Fruit fly (Drosophila melanogaster) whole organism, embryonic: ENCODE data around the gene Leash.
A peak's percentile ranks its signal among the peaks of the same experiment; 100 is the strongest.

Experiments used
- Bdp1 ChIP-seq: fragments of 200-800 bp; sonication (Bioruptor generic); optimal IDR thresholded peaks from 3 replicates; lab custom pipeline; 2016; ENCODE audit warnings: missing biosample characterization, missing genetic modification characterization
- Bgb ChIP-seq: fragments of 200-800 bp; sonication (Bioruptor generic); IDR thresholded peaks from 2 replicates; pipeline ENCODE4 v1.3.6; 2022; ENCODE audit warnings: missing biosample characterization, missing genetic modification characterization; ENCODE audit not compliant: partially characterized antibody
- CG10543 ChIP-seq: fragments of 200-800 bp; sonication (Bioruptor generic); optimal IDR thresholded peaks from 3 replicates; lab custom pipeline; 2017; ENCODE audit warnings: missing biosample characterization, mild to moderate bottlenecking, missing genetic modification characterization, moderate library complexity
- CG11085 ChIP-seq: fragments of 200-800 bp; sonication (Bioruptor generic); IDR thresholded peaks from 2 replicates; pipeline ENCODE4 v1.3.6; 2022; ENCODE audit warnings: missing biosample characterization, missing genetic modification characterization
- CG12659 ChIP-seq: fragments of 200-800 bp; sonication (Bioruptor generic); optimal IDR thresholded peaks from 3 replicates; lab custom pipeline; 2017; ENCODE audit warnings: mild to moderate bottlenecking, missing biosample characterization, missing genetic modification reagents, missing genetic modification characterization
- CG15011 ChIP-seq: fragments of 200-800 bp; sonication (Bioruptor generic); optimal IDR thresholded peaks from 3 replicates; lab custom pipeline; 2018; ENCODE audit warnings: missing biosample characterization, mild to moderate bottlenecking, missing genetic modification characterization
- CG15514 ChIP-seq: fragments of 200-800 bp; sonication (Bioruptor generic); optimal IDR thresholded peaks from 3 replicates; lab custom pipeline; 2017; ENCODE audit warnings: missing biosample characterization, missing genetic modification characterization, mild to moderate bottlenecking, moderate library complexity, missing genetic modification reagents
- CG18476 ChIP-seq: fragments of 200-800 bp; sonication (Bioruptor generic); optimal IDR thresholded peaks from 2 replicates; lab custom pipeline; 2016; ENCODE audit warnings: missing biosample characterization, mild to moderate bottlenecking, missing genetic modification characterization
- CG18619 ChIP-seq: fragments of 200-800 bp; sonication (Bioruptor generic); optimal IDR thresholded peaks from 3 replicates; lab custom pipeline; 2017; ENCODE audit warnings: missing biosample characterization, mild to moderate bottlenecking, missing genetic modification characterization
- CG31388 ChIP-seq: fragments of 200-800 bp; sonication (Bioruptor generic); optimal IDR thresholded peaks from 2 replicates; lab custom pipeline; 2016; ENCODE audit warnings: missing biosample characterization, missing genetic modification characterization
- CG32767 ChIP-seq: fragments of 200-800 bp; sonication (Bioruptor generic); IDR thresholded peaks from 2 replicates; pipeline ENCODE4 v1.3.6; 2022; ENCODE audit warnings: missing biosample characterization, missing genetic modification characterization
- CG32772 ChIP-seq: fragments of 200-800 bp; sonication (Bioruptor generic); IDR thresholded peaks from 2 replicates; pipeline ENCODE4 v1.3.6; 2022; ENCODE audit warnings: missing biosample characterization, missing genetic modification characterization
- CG42726 ChIP-seq: fragments of 200-800 bp; sonication (Bioruptor generic); IDR thresholded peaks from 2 replicates; pipeline ENCODE4 v1.3.6; 2022; ENCODE audit warnings: missing biosample characterization, missing genetic modification characterization; ENCODE audit not compliant: partially characterized antibody
- CG4854 ChIP-seq: fragments of 200-800 bp; sonication (Bioruptor generic); optimal IDR thresholded peaks from 2 replicates; lab custom pipeline; 2016; ENCODE audit warnings: missing biosample characterization, missing genetic modification characterization, inconsistent platforms
- CG5180 ChIP-seq: fragments of 200-800 bp; sonication (Bioruptor generic); optimal IDR thresholded peaks from 3 replicates; lab custom pipeline; 2017; ENCODE audit warnings: missing biosample characterization, missing genetic modification characterization, mild to moderate bottlenecking, moderate library complexity, missing genetic modification reagents
- CG6175 ChIP-seq: fragments of 200-800 bp; sonication (Bioruptor generic); IDR thresholded peaks from 3 replicates; pipeline ENCODE4 v1.3.6; 2022; ENCODE audit warnings: missing biosample characterization, missing genetic modification characterization
- CG6654 ChIP-seq: fragments of 200-800 bp; sonication (Bioruptor generic); optimal IDR thresholded peaks from 2 replicates; lab custom pipeline; 2017; ENCODE audit warnings: missing biosample characterization, mild to moderate bottlenecking, missing genetic modification characterization
- CG6813 ChIP-seq: fragments of 200-800 bp; sonication (Bioruptor generic); optimal IDR thresholded peaks from 2 replicates; lab custom pipeline; 2017; ENCODE audit warnings: missing biosample characterization, missing genetic modification characterization, mild to moderate bottlenecking, moderate library complexity, missing genetic modification reagents
- CG7745 ChIP-seq: fragments of 200-800 bp; sonication (Bioruptor generic); optimal IDR thresholded peaks from 2 replicates; lab custom pipeline; 2018; ENCODE audit warnings: missing biosample characterization, mild to moderate bottlenecking, missing genetic modification characterization, moderate library complexity
- CG9727 ChIP-seq: fragments of 200-800 bp; sonication (Bioruptor generic); optimal IDR thresholded peaks from 3 replicates; lab custom pipeline; 2017; ENCODE audit warnings: missing biosample characterization, mild to moderate bottlenecking, missing genetic modification characterization
- CG9876 ChIP-seq: fragments of 200-800 bp; sonication (Bioruptor generic); optimal IDR thresholded peaks from 2 replicates; lab custom pipeline; 2016; ENCODE audit warnings: missing biosample characterization, missing genetic modification characterization
- D19B ChIP-seq: fragments of 200-800 bp; sonication (Bioruptor generic); optimal IDR thresholded peaks from 2 replicates; lab custom pipeline; 2017; ENCODE audit warnings: missing biosample characterization, mild to moderate bottlenecking, missing genetic modification characterization
- Dip3 ChIP-seq: fragments of 200-800 bp; sonication (Bioruptor generic); optimal IDR thresholded peaks from 3 replicates; lab custom pipeline; 2016; ENCODE audit warnings: missing biosample characterization, missing genetic modification characterization
- Dll ChIP-seq: fragments of 200-800 bp; sonication (Bioruptor generic); IDR thresholded peaks from 4 replicates; pipeline ENCODE4 v1.3.6; 2022; ENCODE audit warnings: missing biosample characterization, missing genetic modification characterization; ENCODE audit not compliant: partially characterized antibody
- E2f1 ChIP-seq: fragments of 200-800 bp; sonication (Bioruptor generic); IDR thresholded peaks from 2 replicates; pipeline ENCODE4 v1.3.6; 2022; ENCODE audit warnings: missing biosample characterization, missing genetic modification characterization
- ERR ChIP-seq: fragments of 200-800 bp; sonication (Bioruptor generic); optimal IDR thresholded peaks from 2 replicates; lab custom pipeline; 2016; ENCODE audit warnings: missing biosample characterization, missing genetic modification characterization
- Fer1 ChIP-seq: fragments of 200-800 bp; sonication (Bioruptor generic); optimal IDR thresholded peaks from 2 replicates; lab custom pipeline; 2017; ENCODE audit warnings: missing biosample characterization, mild to moderate bottlenecking, missing genetic modification characterization
- Hmr ChIP-seq: fragments of 200-800 bp; sonication (Bioruptor generic); optimal IDR thresholded peaks from 3 replicates; lab custom pipeline; 2017; ENCODE audit warnings: mild to moderate bottlenecking, missing biosample characterization, missing genetic modification reagents, missing genetic modification characterization
- Med ChIP-seq: fragments of 200-800 bp; sonication (Bioruptor generic); peaks from one replicate; lab custom pipeline; 2016; ENCODE audit warnings: missing biosample characterization, missing genetic modification characterization, mild to moderate bottlenecking, inconsistent platforms, moderate library complexity
- NfI ChIP-seq: fragments of 200-800 bp; sonication (Bioruptor generic); optimal IDR thresholded peaks from 3 replicates; lab custom pipeline; 2018; ENCODE audit warnings: missing biosample characterization, mild to moderate bottlenecking, missing genetic modification characterization, moderate library complexity
- Pdp1 ChIP-seq, 2 experiments: fragments of 200-800 bp; sonication (Bioruptor generic); optimal IDR thresholded peaks; 3 replicates each; lab custom pipeline; 2016; ENCODE audit warnings: missing biosample characterization in 2 of 2, missing genetic modification characterization in 2 of 2, mild to moderate bottlenecking in 1 of 2, moderate library complexity in 1 of 2
- Ravus ChIP-seq: fragments of 200-800 bp; sonication (Bioruptor generic); IDR thresholded peaks from 2 replicates; pipeline ENCODE4 v1.3.6; 2022; ENCODE audit warnings: missing biosample characterization, missing genetic modification characterization
- TFAM ChIP-seq: fragments of 200-800 bp; sonication (Bioruptor generic); optimal IDR thresholded peaks from 2 replicates; lab custom pipeline; 2017; ENCODE audit warnings: missing biosample characterization, missing genetic modification characterization, inconsistent platforms
- chinmo ChIP-seq: fragments of 200-800 bp; sonication (Bioruptor generic); IDR thresholded peaks from 4 replicates; pipeline ENCODE4 v1.3.6; 2022; ENCODE audit warnings: missing biosample characterization, missing genetic modification characterization; ENCODE audit not compliant: partially characterized antibody
- chn ChIP-seq: fragments of 200-800 bp; sonication (Bioruptor generic); optimal IDR thresholded peaks from 2 replicates; lab custom pipeline; 2016; ENCODE audit warnings: missing biosample characterization, missing genetic modification characterization
- da ChIP-seq: fragments of 200-800 bp; sonication (Bioruptor generic); optimal IDR thresholded peaks from 2 replicates; lab custom pipeline; 2016; ENCODE audit warnings: missing biosample characterization, missing genetic modification characterization
- eyg ChIP-seq: fragments of 200-800 bp; sonication (Bioruptor generic); optimal IDR thresholded peaks from 3 replicates; lab custom pipeline; 2016; ENCODE audit warnings: missing biosample characterization, missing genetic modification characterization
- grn ChIP-seq: fragments of 200-800 bp; sonication (Bioruptor generic); optimal IDR thresholded peaks from 3 replicates; lab custom pipeline; 2017; ENCODE audit warnings: missing biosample characterization, missing genetic modification characterization
- her ChIP-seq: fragments of 200-800 bp; sonication (Bioruptor generic); optimal IDR thresholded peaks from 2 replicates; lab custom pipeline; 2016; ENCODE audit warnings: missing biosample characterization, missing genetic modification characterization
- inv ChIP-seq: fragments of 200-800 bp; sonication (Bioruptor generic); IDR thresholded peaks from 2 replicates; pipeline ENCODE4 v1.3.6; 2022; ENCODE audit warnings: missing biosample characterization, missing genetic modification characterization; ENCODE audit not compliant: partially characterized antibody
- mirr ChIP-seq: fragments of 200-800 bp; sonication (Bioruptor generic); optimal IDR thresholded peaks from 3 replicates; lab custom pipeline; 2018; ENCODE audit warnings: missing biosample characterization, mild to moderate bottlenecking, missing genetic modification characterization
- nmo ChIP-seq: fragments of 200-800 bp; sonication (Bioruptor generic); optimal IDR thresholded peaks from 2 replicates; lab custom pipeline; 2018; ENCODE audit warnings: missing biosample characterization, mild to moderate bottlenecking, missing genetic modification characterization, moderate library complexity
- peb ChIP-seq: fragments of 200-800 bp; sonication (Bioruptor generic); IDR thresholded peaks from 2 replicates; pipeline ENCODE4 v1.3.6; 2022; ENCODE audit warnings: missing biosample characterization, missing genetic modification characterization
- scrt ChIP-seq: fragments of 200-800 bp; sonication (Bioruptor generic); optimal IDR thresholded peaks from 2 replicates; lab custom pipeline; 2018; ENCODE audit warnings: missing biosample characterization, mild to moderate bottlenecking, missing genetic modification characterization, moderate library complexity
- sd ChIP-seq: fragments of 200-800 bp; sonication (Bioruptor generic); optimal IDR thresholded peaks from 3 replicates; lab custom pipeline; 2018; ENCODE audit warnings: missing biosample characterization, mild to moderate bottlenecking, missing genetic modification characterization, moderate library complexity
- slp2 ChIP-seq: fragments of 200-800 bp; sonication (Bioruptor generic); optimal IDR thresholded peaks from 2 replicates; lab custom pipeline; 2016; ENCODE audit warnings: missing biosample characterization, missing genetic modification characterization
- sr ChIP-seq: fragments of 200-800 bp; sonication (Bioruptor generic); IDR thresholded peaks from 3 replicates; pipeline ENCODE4 v1.3.6; 2022; ENCODE audit warnings: missing biosample characterization, missing genetic modification characterization
- trem ChIP-seq: fragments of 200-800 bp; optimal IDR thresholded peaks from 3 replicates; lab custom pipeline; 2019; ENCODE audit warnings: missing biosample characterization, mild to moderate bottlenecking, missing genetic modification characterization, moderate library complexity
- vvl ChIP-seq: fragments of 200-800 bp; sonication (Bioruptor generic); IDR thresholded peaks from 2 replicates; pipeline ENCODE4 v1.3.6; 2022; ENCODE audit warnings: missing biosample characterization, missing genetic modification characterization
- wdn ChIP-seq: fragments of 200-800 bp; sonication (Bioruptor generic); IDR thresholded peaks from 2 replicates; pipeline ENCODE4 v1.3.6; 2022; ENCODE audit warnings: missing biosample characterization, missing genetic modification characterization

Leash gene

DNA sequence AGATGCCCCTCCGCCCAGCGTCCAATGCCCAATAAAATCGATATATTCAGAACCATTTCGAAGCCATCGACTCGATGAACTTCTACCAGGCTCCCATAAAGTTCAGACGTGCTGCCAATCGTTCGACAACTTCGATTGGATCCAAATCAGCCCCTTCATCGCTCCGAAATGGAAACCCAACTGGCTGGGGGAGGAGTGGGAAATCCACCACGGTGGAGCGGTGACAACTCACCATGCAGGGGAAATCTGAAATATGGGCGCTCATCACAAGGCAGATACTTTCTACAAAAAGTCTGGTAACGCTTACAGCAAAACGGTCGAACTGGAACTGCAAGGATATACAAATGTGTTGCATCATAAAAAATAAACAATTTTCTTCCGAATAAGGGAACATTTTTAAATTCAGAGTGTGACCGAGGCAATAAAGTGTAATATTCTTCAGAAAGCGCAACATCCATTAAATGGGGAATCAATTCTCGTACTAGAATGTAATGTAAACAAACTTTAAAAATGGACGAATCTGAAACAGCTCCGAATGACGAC, 33.0 kb upstream of the Leash start, which contains the start of gene CG4565 (continued):
- TF ChIP-seq grn (GFP tag; lab: Kevin White, UChicago) (peak; percentile 62), scrt (GFP tag; lab: Kevin White, UChicago) (no peak), nmo (GFP tag; lab: Kevin White, UChicago) (peak; percentile 0), CG5180 (GFP tag; lab: Kevin White, UChicago) (peak; percentile 55), slp2 (GFP tag; lab: Kevin White, UChicago) (no peak), CG4854 (no peak), ERR (GFP tag; lab: Kevin White, UChicago) (no peak), Bgb (GFP tag; lab: Robert Waterston, UW) (peak; percentile 29; the same call in 1 of the 2 replicates), CG7745 (no peak), CG9727 (GFP tag; lab: Kevin White, UChicago) (no peak), CG15514 (GFP tag; lab: Kevin White, UChicago) (peak; percentile 87), CG18619 (GFP tag; lab: Kevin White, UChicago) (no peak), vvl (GFP tag; lab: Robert Waterston, UW) (peak; percentile 22; the same call in 1 of the 2 replicates), sr (no peak), inv (GFP tag; lab: Robert Waterston, UW) (no peak), chinmo (0 out of 4 replicates have a peak, but pooled peaks have one; percentile 54), da (no peak), CG6654 (GFP tag; lab: Kevin White, UChicago) (no peak), CG11085 (GFP tag; lab: Robert Waterston, UW) (no peak), E2f1 (GFP tag; lab: Robert Waterston, UW) (no peak), CG32767 (GFP tag; lab: Robert Waterston, UW) (no peak), Ravus (GFP tag; lab: Robert Waterston, UW) (no peak), her (GFP tag; lab: Kevin White, UChicago) (peak; percentile 18), CG6175 (GFP tag; lab: Robert Waterston, UW) (no peak), eyg (no peak), wdn (GFP tag; lab: Robert Waterston, UW) (no peak), Fer1 (GFP tag; lab: Kevin White, UChicago) (peak; percentile 42), NfI (GFP tag; lab: Kevin White, UChicago) (no peak), CG10543 (GFP tag; lab: Kevin White, UChicago) (peak; percentile 71), mirr (peak; percentile 26), chn (no peak), CG12659 (no peak), TFAM (GFP tag; lab: Kevin White, UChicago) (no peak), Bdp1 (GFP tag; lab: Kevin White, UChicago) (no peak), CG31388 (GFP tag; lab: Kevin White, UChicago) (no peak), trem (peak; percentile 48), CG9876 (GFP tag; lab: Kevin White, UChicago) (no peak), Pdp1 (GFP tag; optimal IDR thresholded peaks at IDR 0.05; lab: Kevin White, UChicago) (peak in 1 of 2 experiments; percentile 82), CG18476 (no peak), CG32772 (no peak), sd (tag; lab: Kevin White, UChicago) (no peak), Dip3 (GFP tag; lab: Kevin White, UChicago) (no peak), Med (peak; percentile 74), peb (no peak), CG15011 (no peak), Dll (GFP tag; lab: Robert Waterston, UW) (peak; percentile 61), CG42726 (GFP tag; lab: Robert Waterston, UW) (0 out of 2 replicates have a peak, but pooled peaks have one; percentile 29), Hmr (GFP tag; lab: Kevin White, UChicago) (peak; percentile 31), D19B (GFP tag; lab: Kevin White, UChicago) (no peak), CG6813 (GFP tag; lab: Kevin White, UChicago) (no peak)
